Fruit fly (Drosophila melanogaster) whole organism, larva: ENCODE measurements around the gene COX8.

Experiments used
- noc ChIP-seq: fragments of 200-800 bp; sonication (Bioruptor generic); optimal IDR thresholded peaks from 3 replicates; lab custom pipeline; 2019; ENCODE audit warnings: missing biosample characterization, mild to moderate bottlenecking, missing genetic modification characterization, moderate library complexity

Gene COX8

dm6 chr3L:21536857-21537256, 2.4 kb downstream of the COX8 start, which contains the start of gene Rpn10:
Rpn10 (plus strand) TSS chr3L:21537000.
- no peak for TF ChIP-seq noc (tag; lab: Kevin White, UChicago)

- no peak for TF ChIP-seq noc (tag; lab: Kevin White, UChicago)
These were observed 4.9 kb downstream of the COX8 start, which contains the start of gene ppk5 for dm6 chr3L:21534360-21534759. ppk5 (plus strand) TSS chr3L:21534660.

DNA sequence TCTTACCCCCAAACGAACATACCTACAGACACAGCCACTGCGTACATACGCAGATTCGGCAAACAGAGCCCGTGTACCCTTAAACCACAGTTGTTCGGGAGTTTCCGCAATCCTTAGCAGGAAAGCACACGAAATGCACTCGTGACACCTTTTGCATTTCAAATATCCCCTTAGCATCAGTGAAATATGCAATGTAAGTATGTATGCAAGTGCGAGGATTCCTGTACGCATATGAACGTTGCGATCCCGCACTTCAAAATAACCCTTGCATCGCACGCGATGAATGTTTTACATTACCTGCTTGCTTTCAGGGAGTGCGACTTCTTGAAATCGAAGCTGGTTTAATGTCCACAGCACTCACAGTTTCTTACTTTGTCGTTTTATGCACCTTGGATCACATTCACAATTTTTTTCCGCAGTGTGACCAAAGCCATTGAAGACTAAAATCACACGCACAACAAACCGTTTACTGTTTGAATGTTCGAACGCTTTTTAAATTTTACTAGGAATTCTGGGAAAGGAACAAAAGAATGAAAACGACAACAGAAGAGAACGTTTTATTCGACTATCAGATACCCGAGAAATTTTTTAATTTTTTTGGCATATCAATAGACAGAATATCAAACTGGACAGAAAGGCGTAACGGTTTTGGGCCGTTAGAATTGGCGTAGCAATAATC, 5.8 kb downstream of the COX8 start, which contains the start of gene Mkrn1:
Gene Mkrn1, minus strand, starts transcription at position 444 of the 679 bp plus-strand sequence.
- TF ChIP-seq noc (tag; lab: Kevin White, UChicago), result no peak

- TF ChIP-seq noc (tag; lab: Kevin White, UChicago), result no peak
These were observed 10.1 kb downstream of the COX8 start, which contains the start of gene Arv1 for dm6 chr3L:21529108-21529507. Arv1 (minus strand) TSS chr3L:21529333.

DNA sequence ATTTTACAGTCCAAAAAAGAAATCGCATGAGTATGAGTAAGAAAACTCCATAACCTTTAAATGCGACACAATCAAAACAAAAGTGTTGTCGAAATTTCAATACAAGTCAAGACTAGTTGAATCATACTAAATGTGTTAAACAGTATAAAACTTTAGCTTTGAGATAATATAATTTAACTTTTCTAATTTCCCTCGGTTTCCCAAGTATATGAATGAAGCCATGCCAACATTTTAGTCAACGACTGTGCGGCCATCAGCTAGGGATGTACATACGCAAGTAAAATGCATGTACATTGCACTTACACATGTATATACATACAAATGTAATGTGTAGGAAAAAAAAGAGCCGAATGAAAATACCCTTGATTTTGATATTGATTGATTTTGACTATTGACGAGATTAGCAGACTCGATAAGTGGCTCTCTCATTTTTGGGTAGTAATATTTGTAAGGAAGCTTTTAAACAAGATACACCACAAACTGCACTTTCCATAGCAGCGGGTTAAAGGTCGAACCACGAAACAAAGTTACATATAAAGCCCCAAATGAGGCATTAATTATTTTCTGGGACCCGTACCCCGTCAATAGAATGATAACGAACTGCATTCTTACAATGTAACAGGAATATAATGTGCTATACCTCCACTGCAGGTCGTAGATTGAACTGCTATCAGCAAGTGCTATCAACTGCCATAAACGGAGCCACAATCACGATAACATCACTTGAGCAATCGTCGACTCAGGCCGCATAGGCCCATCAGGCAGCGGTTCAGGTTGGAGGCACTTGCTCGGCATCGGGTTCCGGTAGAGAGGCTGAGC, 15.0 kb downstream of the COX8 start:
- no peak for TF ChIP-seq noc (tag; lab: Kevin White, UChicago)

dm6 chr3L:21523059-21523836, 16.0 kb downstream of the COX8 start, which contains the start of gene CG7611:
CG7611 (plus strand) TSS chr3L:21523186.
- TF ChIP-seq noc (tag; lab: Kevin White, UChicago), result no peak

dm6 chr3L:21518345-21518744, 20.9 kb downstream of the COX8 start:
- no peak for TF ChIP-seq noc (tag; lab: Kevin White, UChicago)

dm6 chr3L:21516716-21517266, 22.5 kb downstream of the COX8 start:
- TF ChIP-seq noc (tag; lab: Kevin White, UChicago), result peak; percentile 16

dm6 chr3L:21515823-21516715, 23.2 kb downstream of the COX8 start, which contains the start of the genes SAK and Cdk12:
SAK (minus strand) TSS chr3L:21515887.
Cdk12 (plus strand) TSS chr3L:21516306.
- peak; percentile 86 for TF ChIP-seq noc (tag; lab: Kevin White, UChicago)

DNA sequence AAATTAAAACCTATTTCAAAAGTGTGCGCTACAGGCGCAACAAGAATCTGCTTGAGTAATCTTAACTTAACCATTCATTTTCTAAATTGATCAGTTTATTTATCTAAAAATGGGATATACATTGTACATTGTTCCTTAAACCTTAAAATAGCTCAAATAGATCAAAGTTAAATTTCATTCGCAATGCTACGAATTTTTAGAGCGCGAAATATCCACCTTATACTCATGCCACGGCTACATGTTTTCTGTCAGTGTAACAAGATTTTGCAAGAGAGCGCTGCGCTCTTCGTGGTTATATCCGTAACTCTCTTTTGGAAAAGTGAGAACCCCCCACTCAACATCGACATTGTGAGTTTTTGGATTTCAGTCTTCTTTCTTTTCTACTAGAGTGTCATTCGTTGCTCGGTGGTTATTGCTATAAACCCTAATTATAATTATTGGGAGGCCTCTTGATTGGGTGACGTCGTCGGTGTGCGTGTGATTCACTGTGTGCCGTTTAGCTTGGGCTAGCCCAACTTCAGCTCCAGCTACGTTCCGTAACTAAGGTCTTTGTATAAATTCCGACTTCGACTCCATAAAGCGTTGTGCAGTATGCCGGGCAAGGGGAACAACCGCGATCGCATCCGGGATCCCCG, 29.6 kb downstream of the COX8 start:
- TF ChIP-seq noc (tag; lab: Kevin White, UChicago), result no peak

DNA sequence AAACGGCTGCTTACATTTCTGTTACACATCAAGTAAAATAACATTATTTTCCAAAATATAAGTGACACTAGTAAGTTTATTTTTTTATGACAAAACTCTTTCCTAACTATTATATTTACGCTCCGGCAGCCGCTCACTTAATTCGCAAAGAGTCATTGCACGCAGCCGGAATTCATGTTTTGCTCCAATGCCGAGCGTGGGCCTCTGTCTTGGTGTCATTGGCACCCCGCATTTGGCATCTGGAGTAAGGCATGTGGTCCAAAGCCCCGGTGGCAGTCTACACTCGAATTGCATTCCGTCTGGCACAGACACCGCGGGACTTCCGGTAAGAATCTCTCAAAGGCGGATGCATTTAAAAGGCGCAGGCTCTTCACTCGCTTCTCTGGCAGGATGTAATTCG, 30.6 kb downstream of the COX8 start:
- TF ChIP-seq noc (tag; lab: Kevin White, UChicago), result no peak

dm6 chr3L:21507955-21508354, 31.3 kb downstream of the COX8 start:
- no peak for TF ChIP-seq noc (tag; lab: Kevin White, UChicago)

dm6 chr3L:21507354-21507928, 31.8 kb downstream of the COX8 start, which contains the start of the genes Glg1 and M6:
Glg1 (minus strand) TSS chr3L:21507538.
M6 (plus strand) TSS chr3L:21507852.
- peak; percentile 56 for TF ChIP-seq noc (tag; lab: Kevin White, UChicago)
